Worm (Caenorhabditis elegans) whole organism, L4/young adult: ENCODE data around the gene F38A1.13.

Source experiments
- W03F9.2 ChIP-seq: fragments of 150-350 bp; optimal IDR thresholded peaks from 2 replicates; lab custom pipeline; 2014; ENCODE audit warnings: missing biosample characterization, missing genetic modification characterization
- dao-5 ChIP-seq: sonication (generic microtip); optimal IDR thresholded peaks from 2 replicates; lab custom pipeline; 2016; ENCODE audit warnings: missing genotype, missing genetic modification characterization, moderate library complexity, missing compliant biosample characterization
- him-1 ChIP-seq: sonication (generic microtip); optimal IDR thresholded peaks from 2 replicates; lab custom pipeline; 2016; ENCODE audit warnings: missing genotype, missing genetic modification reagents, missing genetic modification characterization, missing compliant biosample characterization

DNA sequence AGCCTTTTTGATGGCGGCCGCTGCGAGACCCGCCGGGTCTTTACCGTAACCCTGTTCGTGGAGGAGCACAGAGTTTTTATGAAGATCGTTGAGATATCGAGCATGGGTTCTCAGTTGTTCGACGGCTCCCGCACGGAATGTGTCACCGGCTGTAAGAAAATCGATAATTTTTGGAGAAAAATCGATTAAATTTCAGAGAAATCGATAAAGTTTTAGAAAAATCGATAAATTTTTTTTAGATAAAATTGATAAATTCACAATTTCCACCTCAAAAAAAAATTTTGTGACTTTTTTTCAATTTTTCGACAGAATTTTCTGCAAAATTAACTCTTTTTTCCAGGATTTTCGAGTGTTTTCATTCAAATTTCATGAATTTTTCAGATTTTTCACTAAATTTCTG lies 30.2 kb upstream of the F38A1.13 start:
- TF ChIP-seq him-1 (tag; lab: Kevin White, UChicago), result no peak
- no peak for TF ChIP-seq dao-5 (tag; lab: Kevin White, UChicago)
- TF ChIP-seq W03F9.2 (tag; lab: Kevin White, UChicago), result no peak
